Worm (Caenorhabditis elegans) whole organism, L4/young adult: ENCODE measurements around the gene odr-2.

Source experiments
- W03F9.2 ChIP-seq: fragments of 150-350 bp; optimal IDR thresholded peaks from 2 replicates; lab custom pipeline; 2014; ENCODE audit warnings: missing biosample characterization, missing genetic modification characterization
- dao-5 ChIP-seq: sonication (generic microtip); optimal IDR thresholded peaks from 2 replicates; lab custom pipeline; 2016; ENCODE audit warnings: missing genotype, missing genetic modification characterization, moderate library complexity, missing compliant biosample characterization

DNA sequence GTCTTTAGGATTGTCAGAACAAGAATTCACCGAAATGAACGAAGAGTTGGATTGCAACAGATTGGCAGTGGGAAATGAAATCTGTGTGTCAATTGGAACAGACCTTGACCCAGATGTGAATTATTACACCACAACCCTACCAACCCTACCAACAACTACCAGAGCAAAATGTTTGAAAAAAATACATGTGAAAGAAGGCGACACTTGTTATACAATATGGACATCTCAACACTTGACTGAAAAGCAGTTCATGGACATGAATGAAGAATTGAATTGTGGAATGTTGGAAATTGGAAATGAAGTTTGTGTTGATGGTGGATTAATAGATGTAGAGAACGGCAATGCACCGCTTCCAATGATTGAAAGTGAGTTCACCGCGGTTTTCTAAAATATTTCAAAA lies 20.6 kb downstream of the odr-2 start:
- no peak for TF ChIP-seq W03F9.2 (tag; lab: Kevin White, UChicago)
- TF ChIP-seq dao-5 (tag; lab: Kevin White, UChicago): no peak
